Fruit fly (Drosophila melanogaster): ENCODE data around the gene CG32448.

CG32448 gene

DNA sequence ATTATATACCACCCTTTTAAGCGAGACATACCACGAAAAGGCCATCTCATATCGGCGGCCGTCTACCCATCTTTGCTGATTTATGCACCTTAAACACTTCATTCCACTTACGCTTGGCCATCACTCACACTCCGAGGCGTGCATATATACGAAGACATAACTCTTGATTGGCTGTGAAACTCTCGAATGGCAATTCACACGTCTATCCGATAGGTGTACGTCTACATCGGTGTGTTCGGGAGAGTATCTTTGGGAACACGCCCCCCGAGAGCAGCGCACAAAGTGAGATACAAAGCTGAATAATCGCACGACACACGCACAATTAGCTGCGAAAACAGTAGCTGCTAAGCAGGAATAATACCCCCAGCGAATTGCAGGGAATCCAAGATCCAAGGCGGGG is 9.6 kb downstream of the CG32448 start:
- TF ChIP-seq ss (GFP tag; optimal IDR thresholded peaks at IDR 0.05): peak in 1 of 2 experiments; percentile 64
- no peak for TF ChIP-seq spab (GFP tag; optimal IDR thresholded peaks at IDR 0.05)
- TF ChIP-seq cyc (GFP tag; optimal IDR thresholded peaks at IDR 0.05): no peak

DNA sequence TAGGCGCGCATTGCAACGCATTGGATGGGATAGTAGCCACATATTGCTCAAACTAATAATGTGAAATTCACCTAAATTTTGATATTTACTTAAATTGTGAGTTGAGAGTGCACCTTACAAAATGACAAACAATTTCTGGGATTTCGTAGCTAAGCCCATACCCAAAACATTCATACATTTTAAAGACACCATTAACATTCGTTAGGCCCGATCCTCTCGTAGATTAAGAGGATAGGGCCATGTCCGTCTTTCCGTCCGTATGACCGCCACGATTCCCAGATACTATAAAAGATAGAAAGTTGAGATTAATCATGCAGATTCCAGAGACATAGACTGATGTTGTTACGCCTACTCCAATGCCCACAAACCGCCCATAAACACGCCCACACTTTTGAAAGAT is 14.7 kb downstream of the CG32448 start, which contains the start of gene CG43895:
Gene CG43895, minus strand, starts transcription at position 101 of the 400 bp plus-strand sequence.
- TF ChIP-seq CG10631 (GFP tag; optimal IDR thresholded peaks at IDR 0.05) (no peak), Eip78C (GFP tag) (no peak), pdm3 (GFP tag; optimal IDR thresholded peaks at IDR 0.05) (no peak), CG6854 (GFP tag; optimal IDR thresholded peaks at IDR 0.05) (no peak), CG8632 (GFP tag; optimal IDR thresholded peaks at IDR 0.05) (no peak), acj6 (GFP tag; optimal IDR thresholded peaks at IDR 0.05) (no peak), ss (GFP tag; optimal IDR thresholded peaks at IDR 0.05) (no peak), CG4318 (GFP tag; optimal IDR thresholded peaks at IDR 0.05) (no peak), CG8319 (GFP tag; optimal IDR thresholded peaks at IDR 0.05) (no peak), achi (GFP tag; optimal IDR thresholded peaks at IDR 0.05) (no peak), Hr38 (GFP tag; optimal IDR thresholded peaks at IDR 0.05) (no peak), fkh (GFP tag; optimal IDR thresholded peaks at IDR 0.05) (no peak), CG10669 (GFP tag; optimal IDR thresholded peaks at IDR 0.05) (no peak), CG6808 (GFP tag; optimal IDR thresholded peaks at IDR 0.05) (no peak)

DNA sequence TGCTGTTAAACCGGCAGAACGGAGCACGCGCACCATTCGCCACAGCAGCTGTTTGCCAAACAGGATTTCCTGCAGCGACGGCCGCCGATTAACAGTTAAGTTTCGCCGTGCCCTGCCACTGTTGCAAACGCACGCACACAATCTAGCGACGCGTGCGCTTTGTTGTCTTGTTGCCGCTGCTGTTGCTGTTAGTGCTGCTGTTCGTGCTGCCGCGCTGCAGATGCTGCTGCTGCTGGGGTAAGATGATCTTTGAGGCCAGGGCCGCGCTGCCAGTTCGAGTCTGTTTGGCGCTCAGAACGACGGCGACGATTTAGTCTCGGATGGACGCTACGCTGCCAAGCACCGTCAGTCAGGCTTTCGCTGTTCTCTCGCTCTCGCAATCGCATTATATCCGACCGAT is 19.7 kb downstream of the CG32448 start, which contains the start of gene eg:
Gene eg, plus strand, starts transcription at position 136 of the 400 bp plus-strand sequence.
- no peak for TF ChIP-seq CG11762 (GFP tag; optimal IDR thresholded peaks at IDR 0.05; ENCODE audit: insufficient read depth)
- TF ChIP-seq fd85E (GFP tag; optimal IDR thresholded peaks at IDR 0.05): no peak
- TF ChIP-seq Smox (GFP tag; optimal IDR thresholded peaks at IDR 0.05): no peak
- peak; percentile 15 to 78 for TF ChIP-seq ss (GFP tag; optimal IDR thresholded peaks at IDR 0.05)
- TF ChIP-seq CG8319 (GFP tag; optimal IDR thresholded peaks at IDR 0.05): no peak
- TF ChIP-seq vri (GFP tag; optimal IDR thresholded peaks at IDR 0.05): no peak
- TF ChIP-seq Sox102F (GFP tag; optimal IDR thresholded peaks at IDR 0.05): no peak
- no peak for TF ChIP-seq svp (GFP tag)
- no peak for TF ChIP-seq lz (GFP tag; optimal IDR thresholded peaks at IDR 0.05)
- peak; percentile 19 for TF ChIP-seq spab (GFP tag; optimal IDR thresholded peaks at IDR 0.05)
- TF ChIP-seq CG10669 (GFP tag; optimal IDR thresholded peaks at IDR 0.05): no peak
- TF ChIP-seq Eip78C (GFP tag): peak; percentile 8
- TF ChIP-seq Ets21C (GFP tag; optimal IDR thresholded peaks at IDR 0.05): no peak
- TF ChIP-seq achi (GFP tag; optimal IDR thresholded peaks at IDR 0.05): no peak
- TF ChIP-seq CG31627 (GFP tag; optimal IDR thresholded peaks at IDR 0.05): no peak
- TF ChIP-seq CG32006 (GFP tag; optimal IDR thresholded peaks at IDR 0.05): peak; percentile 4
- 0 out of 2 replicates have a peak, but pooled peaks have one; percentile 0 for TF ChIP-seq Gug (GFP tag; IDR thresholded peaks at IDR 0.05)
- no peak for TF ChIP-seq CG11902 (GFP tag; optimal IDR thresholded peaks at IDR 0.05)
- no peak for TF ChIP-seq Eip93F (GFP tag; optimal IDR thresholded peaks at IDR 0.05)
- TF ChIP-seq OdsH (GFP tag; optimal IDR thresholded peaks at IDR 0.05): no peak
- TF ChIP-seq fkh (GFP tag; optimal IDR thresholded peaks at IDR 0.05): no peak
- TF ChIP-seq CG34406 (GFP tag; optimal IDR thresholded peaks at IDR 0.05): peak; percentile 2
- no peak for TF ChIP-seq CG8632 (GFP tag; optimal IDR thresholded peaks at IDR 0.05)
- no peak for TF ChIP-seq Hr38 (GFP tag; optimal IDR thresholded peaks at IDR 0.05)
- TF ChIP-seq CG8119 (GFP tag; IDR thresholded peaks at IDR 0.05): no peak
- TF ChIP-seq CG7368 (GFP tag; optimal IDR thresholded peaks at IDR 0.05): no peak
- no peak for TF ChIP-seq CG4318 (GFP tag; optimal IDR thresholded peaks at IDR 0.05)
- TF ChIP-seq dsx (GFP tag; optimal IDR thresholded peaks at IDR 0.05; ENCODE audit: poor library complexity, severe bottlenecking): no peak
- peak; percentile 9 for TF ChIP-seq CG3919 (GFP tag; optimal IDR thresholded peaks at IDR 0.05)
- no peak for TF ChIP-seq Blimp-1 (GFP tag; optimal IDR thresholded peaks at IDR 0.05)
- TF ChIP-seq Met (GFP tag; optimal IDR thresholded peaks at IDR 0.05): no peak
- no peak for TF ChIP-seq CG1621 (tag; optimal IDR thresholded peaks at IDR 0.05)
- TF ChIP-seq CG3032 (tag; optimal IDR thresholded peaks at IDR 0.05): no peak
- no peak for TF ChIP-seq acj6 (GFP tag; optimal IDR thresholded peaks at IDR 0.05)
- TF ChIP-seq CG9139 (GFP tag; optimal IDR thresholded peaks at IDR 0.05): peak; percentile 18
- no peak for TF ChIP-seq net (GFP tag; optimal IDR thresholded peaks at IDR 0.05)
- TF ChIP-seq salr (GFP tag; optimal IDR thresholded peaks at IDR 0.05): no peak
- TF ChIP-seq CG6163 (GFP tag; IDR thresholded peaks at IDR 0.05): no peak
- no peak for TF ChIP-seq fd59A (GFP tag; optimal IDR thresholded peaks at IDR 0.05)
- TF ChIP-seq eg (GFP tag; IDR thresholded peaks at IDR 0.05): no peak

All from whole organism, prepupa.